Worm (Caenorhabditis elegans): ENCODE data around the gene T22F7.3.

The T22F7.3 gene

DNA sequence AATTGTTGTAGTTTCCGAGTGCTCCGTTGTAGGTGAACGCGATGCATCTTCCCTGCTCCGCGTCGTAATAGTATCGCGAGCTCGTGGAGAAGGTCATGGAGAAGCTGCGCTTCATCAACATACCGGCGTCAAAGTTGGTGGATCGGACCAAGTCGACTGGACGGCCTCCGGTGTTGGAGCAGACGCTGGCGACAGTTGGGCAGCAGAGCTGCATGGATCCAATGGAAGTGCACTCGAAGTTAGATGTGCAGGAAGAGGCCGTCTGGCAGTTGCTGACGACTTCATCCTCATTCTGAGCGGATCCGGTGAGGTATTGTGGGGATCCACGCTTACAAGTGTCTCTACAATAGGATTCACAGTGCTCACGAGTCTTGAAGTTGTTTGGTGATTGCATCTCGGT, 14.8 kb downstream of the T22F7.3 start:
- peak; percentile 19 for TF ChIP-seq aha-1 (tag)
- TF ChIP-seq ceh-62 (tag; optimal IDR thresholded peaks at IDR 0.05): no peak
- peak; percentile 68 for TF ChIP-seq set-16 (GFP tag; IDR thresholded peaks at IDR 0.05)
- TF ChIP-seq F44E2.7 (GFP tag; IDR thresholded peaks at IDR 0.05): no peak
- TF ChIP-seq hif-1 (tag; optimal IDR thresholded peaks at IDR 0.05): no peak
- TF ChIP-seq sdz-12 (GFP tag; optimal IDR thresholded peaks at IDR 0.05): no peak
- no peak for TF ChIP-seq nhr-41 (GFP tag; IDR thresholded peaks at IDR 0.05)
- no peak for TF ChIP-seq daf-8 (GFP tag; IDR thresholded peaks at IDR 0.05)
- TF ChIP-seq lim-7 (GFP tag; IDR thresholded peaks at IDR 0.05): no peak
- TF ChIP-seq lin-13 (GFP tag; optimal IDR thresholded peaks at IDR 0.05): no peak
- TF ChIP-seq R02D3.7 (tag; optimal IDR thresholded peaks at IDR 0.05): no peak
- peak in 1 of 2 experiments; percentile 88 for TF ChIP-seq unc-62 (GFP tag; optimal IDR thresholded peaks at IDR 0.05 in 1 of 2)
- TF ChIP-seq unc-62 (tag; optimal IDR thresholded peaks at IDR 0.05): no peak
- no peak for TF ChIP-seq snpc-1.2 (GFP tag; IDR thresholded peaks at IDR 0.05)
- no peak for TF ChIP-seq nhr-25 (tag; optimal IDR thresholded peaks at IDR 0.05; ENCODE audit: borderline replicate concordance, insufficient read depth)
- TF ChIP-seq zag-1 (tag; optimal IDR thresholded peaks at IDR 0.05): no peak

DNA sequence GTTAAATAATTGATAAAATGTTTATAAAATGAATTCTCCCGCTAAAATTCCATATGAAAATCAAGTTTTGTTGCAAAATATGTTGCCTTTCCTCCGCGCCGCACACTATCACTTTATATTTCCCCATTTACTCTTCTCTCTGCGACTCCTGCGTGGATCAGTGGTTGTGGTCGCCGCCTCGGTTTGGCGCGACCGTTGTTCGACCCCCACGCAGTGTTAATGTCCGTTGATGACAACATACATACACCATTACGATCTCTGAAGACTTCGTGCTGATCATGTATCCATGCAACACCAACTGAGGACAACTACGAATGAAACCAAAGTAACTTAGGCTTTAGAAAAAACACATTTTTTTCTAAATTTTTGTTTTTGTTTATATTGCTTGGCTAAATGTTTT, 21.3 kb downstream of the T22F7.3 start:
- peak; percentile 66 for TF ChIP-seq zfp-2 (tag; optimal IDR thresholded peaks at IDR 0.05)
- TF ChIP-seq vab-7 (GFP tag; IDR thresholded peaks at IDR 0.05): peak; percentile 97
- peak; percentile 65; the same call in 1 of the 2 replicates for TF ChIP-seq mxl-2 (GFP tag; conservative IDR thresholded peaks at IDR 0.05)
- peak; percentile 77 for TF ChIP-seq lir-3 (tag; optimal IDR thresholded peaks at IDR 0.05)
- no peak for TF ChIP-seq daf-12 (tag; optimal IDR thresholded peaks at IDR 0.05)
- peak; percentile 88 for TF ChIP-seq nhr-102 (tag; optimal IDR thresholded peaks at IDR 0.05)
- TF ChIP-seq skn-1 (tag; optimal IDR thresholded peaks at IDR 0.05): no peak
- no peak for TF ChIP-seq ama-1 (optimal IDR thresholded peaks at IDR 0.05)
- peak; percentile 35; the same call in 1 of the 2 replicates for TF ChIP-seq lin-29 (GFP tag; IDR thresholded peaks at IDR 0.05)
- peak; percentile 57 for TF ChIP-seq dpl-1 (GFP tag; optimal IDR thresholded peaks at IDR 0.05)
- TF ChIP-seq Y5F2A.4 (GFP tag; optimal IDR thresholded peaks at IDR 0.05): peak; percentile 83
- peak; percentile 7 for TF ChIP-seq ces-1 (GFP tag; optimal IDR thresholded peaks at IDR 0.05)
- TF ChIP-seq daf-8 (GFP tag; IDR thresholded peaks at IDR 0.05): no peak
- TF ChIP-seq dmd-8 (GFP tag; IDR thresholded peaks at IDR 0.05): peak; percentile 84
- peak; percentile 48 for TF ChIP-seq sdz-12 (GFP tag; optimal IDR thresholded peaks at IDR 0.05)
- TF ChIP-seq lin-39 (tag; optimal IDR thresholded peaks at IDR 0.05): no peak
- TF ChIP-seq attf-4 (tag; optimal IDR thresholded peaks at IDR 0.05): no peak
- TF ChIP-seq fos-1 (tag; optimal IDR thresholded peaks at IDR 0.05): no peak
- peak; percentile 88 for TF ChIP-seq spr-3 (GFP tag; optimal IDR thresholded peaks at IDR 0.05)
- peak; percentile 80 to 96 for TF ChIP-seq madf-5 (GFP tag; IDR thresholded peaks at IDR 0.05)
- no peak for TF ChIP-seq nhr-25 (tag; optimal IDR thresholded peaks at IDR 0.05; ENCODE audit: borderline replicate concordance, insufficient read depth)
- peak; percentile 81 for TF ChIP-seq D1046.2 (GFP tag; IDR thresholded peaks at IDR 0.05)
- TF ChIP-seq ZK546.5 (tag; optimal IDR thresholded peaks at IDR 0.05): no peak
- peak in 1 of 2 experiments; percentile 93 for TF ChIP-seq unc-62 (GFP tag; optimal IDR thresholded peaks at IDR 0.05 in 1 of 2)
- no peak for TF ChIP-seq unc-62 (tag; optimal IDR thresholded peaks at IDR 0.05)
- TF ChIP-seq hmg-1.1 (GFP tag; IDR thresholded peaks at IDR 0.05): peak; percentile 93
- TF ChIP-seq nhr-237 (tag; optimal IDR thresholded peaks at IDR 0.05): no peak
- peak; percentile 96 for TF ChIP-seq egl-43 (GFP tag; IDR thresholded peaks at IDR 0.05)
- peak; percentile 42 for TF ChIP-seq aly-2 (tag; optimal IDR thresholded peaks at IDR 0.05)
- TF ChIP-seq F10B5.3 (tag; optimal IDR thresholded peaks at IDR 0.05): peak; percentile 80
- peak; percentile 10 for TF ChIP-seq R02D3.7 (tag; optimal IDR thresholded peaks at IDR 0.05)
- no peak for TF ChIP-seq lin-13 (GFP tag; optimal IDR thresholded peaks at IDR 0.05)
- TF ChIP-seq lim-7 (GFP tag; IDR thresholded peaks at IDR 0.05): peak; percentile 94
- peak; percentile 98 for TF ChIP-seq nhr-111 (GFP tag; optimal IDR thresholded peaks at IDR 0.05)
- peak; percentile 83; the same call in 1 of the 2 replicates for TF ChIP-seq F44E2.7 (GFP tag; IDR thresholded peaks at IDR 0.05)
- TF ChIP-seq mdl-1 (tag; optimal IDR thresholded peaks at IDR 0.05): peak in 1 of 2 experiments; percentile 65
- TF ChIP-seq zag-1 (tag; optimal IDR thresholded peaks at IDR 0.05): no peak
- TF ChIP-seq snpc-4 (tag; optimal IDR thresholded peaks at IDR 0.05): no peak
- TF ChIP-seq hlh-30 (tag; optimal IDR thresholded peaks at IDR 0.05; ENCODE audit: insufficient read depth): no peak
- TF ChIP-seq ceh-28 (tag; optimal IDR thresholded peaks at IDR 0.05): no peak
- TF ChIP-seq lin-38 (GFP tag; IDR thresholded peaks at IDR 0.05): peak; percentile 85
- TF ChIP-seq unc-130 (GFP tag; optimal IDR thresholded peaks at IDR 0.05): peak; percentile 80
- TF ChIP-seq php-3 (GFP tag; IDR thresholded peaks at IDR 0.05): peak; percentile 82

Data from whole organism, L4 larva.